Worm (Caenorhabditis elegans): Measurements from ENCODE around the gene pcdr-1.

Gene pcdr-1

ce11 chrX:15707366-15707892 lies 40.9 kb downstream of the pcdr-1 start (continued):
- no peak for TF ChIP-seq nhr-28 (tag; optimal IDR thresholded peaks at IDR 0.05)
- TF ChIP-seq egl-27 (tag; optimal IDR thresholded peaks at IDR 0.05), result peak; percentile 93
- TF ChIP-seq fkh-2 (tag; optimal IDR thresholded peaks at IDR 0.05), result no peak
- TF ChIP-seq nhr-237 (tag; optimal IDR thresholded peaks at IDR 0.05), result no peak
- TF ChIP-seq ceh-9 (tag; optimal IDR thresholded peaks at IDR 0.05), result no peak
- TF ChIP-seq aly-2 (tag; optimal IDR thresholded peaks at IDR 0.05), result no peak
- peak; percentile 49 for TF ChIP-seq lin-15B (tag; optimal IDR thresholded peaks at IDR 0.05)
- no peak for TF ChIP-seq eor-1 (tag; optimal IDR thresholded peaks at IDR 0.05)
- TF ChIP-seq nhr-43 (tag; optimal IDR thresholded peaks at IDR 0.05; ENCODE audit: poor library complexity, severe bottlenecking), result peak; percentile 55
- no peak for TF ChIP-seq nhr-12 (tag; optimal IDR thresholded peaks at IDR 0.05)
- TF ChIP-seq sea-2 (GFP tag; optimal IDR thresholded peaks at IDR 0.05), result no peak
- TF ChIP-seq jun-1 (tag; optimal IDR thresholded peaks at IDR 0.05), result peak; percentile 90
- no peak for TF ChIP-seq elt-3 (tag; optimal IDR thresholded peaks at IDR 0.05)
- peak; percentile 16 for TF ChIP-seq fos-1 (tag; optimal IDR thresholded peaks at IDR 0.05)

- TF ChIP-seq egl-27 (tag; optimal IDR thresholded peaks at IDR 0.05) (no peak), fkh-2 (tag; optimal IDR thresholded peaks at IDR 0.05) (no peak), ceh-16 (tag; optimal IDR thresholded peaks at IDR 0.05) (no peak), jun-1 (tag; optimal IDR thresholded peaks at IDR 0.05) (no peak), ztf-4 (tag; optimal IDR thresholded peaks at IDR 0.05) (no peak), aly-2 (tag; optimal IDR thresholded peaks at IDR 0.05) (no peak), nhr-237 (tag; optimal IDR thresholded peaks at IDR 0.05) (no peak), nhr-76 (tag; optimal IDR thresholded peaks at IDR 0.05) (no peak), unc-39 (tag; optimal IDR thresholded peaks at IDR 0.05) (no peak), nhr-23 (tag; optimal IDR thresholded peaks at IDR 0.05) (no peak), nhr-77 (tag; optimal IDR thresholded peaks at IDR 0.05) (no peak), ztf-11 (tag; optimal IDR thresholded peaks at IDR 0.05) (no peak)
Measured at ce11 chrX:15707913-15708312, 41.4 kb downstream of the pcdr-1 start, which contains the start of gene nhr-48. nhr-48 (plus strand) TSS chrX:15708213.

- peak; percentile 13 for TF ChIP-seq R02D3.7 (tag; optimal IDR thresholded peaks at IDR 0.05)
- TF ChIP-seq elt-3 (tag; optimal IDR thresholded peaks at IDR 0.05), result no peak
- peak; percentile 25 for TF ChIP-seq ceh-28 (tag; optimal IDR thresholded peaks at IDR 0.05)
- TF ChIP-seq hmg-11 (tag; optimal IDR thresholded peaks at IDR 0.05), result peak; percentile 22
- TF ChIP-seq nfya-1 (tag; optimal IDR thresholded peaks at IDR 0.05; ENCODE audit: insufficient read depth), result peak; percentile 16
- peak; percentile 72 for TF ChIP-seq nhr-43 (tag; optimal IDR thresholded peaks at IDR 0.05; ENCODE audit: poor library complexity, severe bottlenecking)
- peak; percentile 44 for TF ChIP-seq pha-4 (tag; optimal IDR thresholded peaks at IDR 0.05)
- TF ChIP-seq jun-1 (tag; optimal IDR thresholded peaks at IDR 0.05), result peak; percentile 24
- no peak for TF ChIP-seq ztf-11 (tag; optimal IDR thresholded peaks at IDR 0.05)
- no peak for TF ChIP-seq ztf-4 (tag; optimal IDR thresholded peaks at IDR 0.05)
- TF ChIP-seq unc-62 (GFP tag; optimal IDR thresholded peaks at IDR 0.05), result no peak
- TF ChIP-seq unc-39 (tag; optimal IDR thresholded peaks at IDR 0.05), result no peak
- peak; percentile 63 for TF ChIP-seq elt-2 (tag; optimal IDR thresholded peaks at IDR 0.05)
- no peak for TF ChIP-seq ceh-9 (tag; optimal IDR thresholded peaks at IDR 0.05)
- TF ChIP-seq daf-12 (tag; optimal IDR thresholded peaks at IDR 0.05), result no peak
- no peak for TF ChIP-seq nhr-77 (tag; optimal IDR thresholded peaks at IDR 0.05)
- TF ChIP-seq mdl-1 (tag; optimal IDR thresholded peaks at IDR 0.05), result no peak
- no peak for TF ChIP-seq nhr-11 (tag; optimal IDR thresholded peaks at IDR 0.05)
- peak; percentile 35 for TF ChIP-seq nhr-23 (tag; optimal IDR thresholded peaks at IDR 0.05)
- peak; percentile 35 for TF ChIP-seq pqm-1 (tag; optimal IDR thresholded peaks at IDR 0.05)
- no peak for TF ChIP-seq aly-2 (tag; optimal IDR thresholded peaks at IDR 0.05)
- peak; percentile 72 for TF ChIP-seq nhr-25 (tag; optimal IDR thresholded peaks at IDR 0.05)
Measured at ce11 chrX:15709594-15709993, 43.0 kb downstream of the pcdr-1 start.

ce11 chrX:15713189-15713588 lies 46.6 kb downstream of the pcdr-1 start:
- peak; percentile 58 for TF ChIP-seq nhr-23 (tag; optimal IDR thresholded peaks at IDR 0.05)
- TF ChIP-seq elt-1 (tag; optimal IDR thresholded peaks at IDR 0.05), result peak; percentile 72
- TF ChIP-seq daf-12 (tag; optimal IDR thresholded peaks at IDR 0.05), result no peak

ce11 chrX:15716971-15717370 lies 50.4 kb downstream of the pcdr-1 start:
- TF ChIP-seq nhr-25 (tag; optimal IDR thresholded peaks at IDR 0.05) (no peak), nhr-77 (tag; optimal IDR thresholded peaks at IDR 0.05) (no peak), mml-1 (tag; optimal IDR thresholded peaks at IDR 0.05) (no peak), fkh-2 (tag; optimal IDR thresholded peaks at IDR 0.05) (no peak), skn-1 (tag; optimal IDR thresholded peaks at IDR 0.05) (no peak), elt-2 (tag; optimal IDR thresholded peaks at IDR 0.05) (no peak)

All from whole organism, L3 larva.